Worm (Caenorhabditis elegans): Measurements from ENCODE around the gene K06H6.4.

Gene K06H6.4

ce11 chrV:534176-534575, 44.9 kb upstream of the K06H6.4 start, which contains the start of gene nhr-132:
TSS of gene nhr-132 (plus strand) at chrV:534446.
- TF ChIP-seq zag-1 (tag; optimal IDR thresholded peaks at IDR 0.05) (no peak), nfya-1 (tag; optimal IDR thresholded peaks at IDR 0.05; ENCODE audit: insufficient read depth) (no peak), hmg-11 (tag; optimal IDR thresholded peaks at IDR 0.05) (peak; percentile 18), nhr-23 (tag; optimal IDR thresholded peaks at IDR 0.05) (peak; percentile 27), nhr-12 (tag; optimal IDR thresholded peaks at IDR 0.05) (no peak), pqm-1 (tag; optimal IDR thresholded peaks at IDR 0.05) (peak; percentile 73), fkh-10 (GFP tag; optimal IDR thresholded peaks at IDR 0.05) (no peak), elt-3 (tag; optimal IDR thresholded peaks at IDR 0.05) (peak in 1 of 3 experiments; percentile 58), elt-2 (tag; optimal IDR thresholded peaks at IDR 0.05) (peak; percentile 60), ceh-28 (tag; optimal IDR thresholded peaks at IDR 0.05) (peak; percentile 53), nhr-25 (tag; optimal IDR thresholded peaks at IDR 0.05) (peak; percentile 28), egl-5 (tag; optimal IDR thresholded peaks at IDR 0.05) (peak; percentile 14), snpc-4 (tag; optimal IDR thresholded peaks at IDR 0.05) (no peak)

ce11 chrV:536571-536970, 42.5 kb upstream of the K06H6.4 start, which contains the start of gene C14C6.5:
TSS of gene C14C6.5 (plus strand) at chrV:536628.
- TF ChIP-seq lin-15B (tag; optimal IDR thresholded peaks at IDR 0.05) (no peak), nhr-25 (tag; optimal IDR thresholded peaks at IDR 0.05) (no peak), ama-1 (optimal IDR thresholded peaks at IDR 0.05) (no peak), ZK546.5 (tag; optimal IDR thresholded peaks at IDR 0.05) (no peak), nhr-12 (tag; optimal IDR thresholded peaks at IDR 0.05) (no peak), ceh-16 (tag; optimal IDR thresholded peaks at IDR 0.05) (no peak), nfya-1 (tag; optimal IDR thresholded peaks at IDR 0.05; ENCODE audit: insufficient read depth) (no peak), mdl-1 (tag; optimal IDR thresholded peaks at IDR 0.05) (no peak), zag-1 (tag; optimal IDR thresholded peaks at IDR 0.05) (no peak), fkh-10 (GFP tag; optimal IDR thresholded peaks at IDR 0.05) (no peak), R02D3.7 (tag; optimal IDR thresholded peaks at IDR 0.05) (no peak), fkh-2 (tag; optimal IDR thresholded peaks at IDR 0.05) (no peak), eor-1 (tag; optimal IDR thresholded peaks at IDR 0.05) (no peak), lsy-12 (tag; optimal IDR thresholded peaks at IDR 0.05) (no peak), pqm-1 (tag; optimal IDR thresholded peaks at IDR 0.05) (no peak)

ce11 chrV:539040-539510, 40.0 kb upstream of the K06H6.4 start, which contains the start of gene nhr-155:
TSS of gene nhr-155 (plus strand) at chrV:539460.
- no peak for TF ChIP-seq skn-1 (tag; optimal IDR thresholded peaks at IDR 0.05)
- TF ChIP-seq elt-1 (tag; optimal IDR thresholded peaks at IDR 0.05) = peak; percentile 95
- peak; percentile 67 for TF ChIP-seq nhr-43 (tag; optimal IDR thresholded peaks at IDR 0.05; ENCODE audit: poor library complexity, severe bottlenecking)
- no peak for TF ChIP-seq elt-3 (tag; optimal IDR thresholded peaks at IDR 0.05)
- TF ChIP-seq snpc-4 (tag; optimal IDR thresholded peaks at IDR 0.05) = no peak
- TF ChIP-seq ceh-28 (tag; optimal IDR thresholded peaks at IDR 0.05) = no peak
- TF ChIP-seq jun-1 (tag; optimal IDR thresholded peaks at IDR 0.05) = no peak
- no peak for TF ChIP-seq fkh-10 (GFP tag; optimal IDR thresholded peaks at IDR 0.05)
- TF ChIP-seq nhr-25 (tag; optimal IDR thresholded peaks at IDR 0.05) = peak; percentile 32
- TF ChIP-seq nhr-23 (tag; optimal IDR thresholded peaks at IDR 0.05) = peak; percentile 87
- TF ChIP-seq nhr-11 (tag; optimal IDR thresholded peaks at IDR 0.05) = no peak
- TF ChIP-seq daf-12 (tag; optimal IDR thresholded peaks at IDR 0.05) = no peak

- TF ChIP-seq elt-1 (tag; optimal IDR thresholded peaks at IDR 0.05) = peak; percentile 68
- no peak for TF ChIP-seq snpc-4 (tag; optimal IDR thresholded peaks at IDR 0.05)
These were observed 37.6 kb upstream of the K06H6.4 start for ce11 chrV:541470-541869.

ce11 chrV:543169-543568, 35.9 kb upstream of the K06H6.4 start, which contains the start of gene C14C6.3:
TSS of gene C14C6.3 (plus strand) at chrV:543469.
- TF ChIP-seq elt-1 (tag; optimal IDR thresholded peaks at IDR 0.05) = peak; percentile 64
- no peak for TF ChIP-seq unc-62 (GFP tag; optimal IDR thresholded peaks at IDR 0.05)

- TF ChIP-seq nhr-11 (tag; optimal IDR thresholded peaks at IDR 0.05) = no peak
- TF ChIP-seq jun-1 (tag; optimal IDR thresholded peaks at IDR 0.05) = no peak
- TF ChIP-seq lsy-12 (tag; optimal IDR thresholded peaks at IDR 0.05) = no peak
- no peak for TF ChIP-seq lin-15B (tag; optimal IDR thresholded peaks at IDR 0.05)
- no peak for TF ChIP-seq ceh-28 (tag; optimal IDR thresholded peaks at IDR 0.05)
- TF ChIP-seq pqm-1 (tag; optimal IDR thresholded peaks at IDR 0.05) = no peak
- no peak for TF ChIP-seq mml-1 (tag; optimal IDR thresholded peaks at IDR 0.05)
- TF ChIP-seq nfya-1 (tag; optimal IDR thresholded peaks at IDR 0.05; ENCODE audit: insufficient read depth) = no peak
- TF ChIP-seq egl-5 (tag; optimal IDR thresholded peaks at IDR 0.05) = no peak
- no peak for TF ChIP-seq nhr-76 (tag; optimal IDR thresholded peaks at IDR 0.05)
- no peak for TF ChIP-seq aly-2 (tag; optimal IDR thresholded peaks at IDR 0.05)
- TF ChIP-seq sea-2 (GFP tag; optimal IDR thresholded peaks at IDR 0.05) = no peak
- no peak for TF ChIP-seq nhr-28 (tag; optimal IDR thresholded peaks at IDR 0.05)
- no peak for TF ChIP-seq R02D3.7 (tag; optimal IDR thresholded peaks at IDR 0.05)
- no peak for TF ChIP-seq fos-1 (tag; optimal IDR thresholded peaks at IDR 0.05)
These were observed 31.1 kb upstream of the K06H6.4 start, which contains the start of gene C14C6.6 for ce11 chrV:547980-548379. TSS of gene C14C6.6 (minus strand) at chrV:548080.

Data from whole organism, L3 larva.